Worm (Caenorhabditis elegans) whole organism, L1 larva: ENCODE measurements around the gene C15H9.5.
A peak's percentile ranks its signal among the peaks of the same experiment; 100 is the strongest.

Experiments used
- C04F5.9 ChIP-seq: sonication (generic microtip); optimal IDR thresholded peaks from 2 replicates; lab custom pipeline; 2016; ENCODE audit warnings: missing genetic modification characterization, missing compliant biosample characterization
- C16A3.4 ChIP-seq: fragments of 150-350 bp; optimal IDR thresholded peaks from 2 replicates; lab custom pipeline; 2014; ENCODE audit warnings: missing biosample characterization, missing genetic modification characterization
- Y116A8C.19 ChIP-seq: sonication (generic microtip); optimal IDR thresholded peaks from 2 replicates; lab custom pipeline; 2016; ENCODE audit warnings: missing compliant biosample characterization, missing genetic modification characterization, borderline replicate concordance
- aha-1 ChIP-seq: fragments of 150-350 bp; optimal IDR thresholded peaks from 2 replicates; lab custom pipeline; 2014; ENCODE audit warnings: missing biosample characterization, missing genetic modification characterization
- alr-1 ChIP-seq: fragments of 200-800 bp; sonication (Bioruptor generic); optimal IDR thresholded peaks from 2 replicates; lab custom pipeline; 2018; ENCODE audit warnings: borderline replicate concordance, mild to moderate bottlenecking, missing genetic modification characterization, missing compliant biosample characterization
- aly-2 ChIP-seq: fragments of 150-350 bp; optimal IDR thresholded peaks from 2 replicates; lab custom pipeline; 2014; ENCODE audit warnings: missing biosample characterization, missing genetic modification characterization
- blmp-1 ChIP-seq: fragments of 150-350 bp; optimal IDR thresholded peaks from 2 replicates; lab custom pipeline; 2014; ENCODE audit warnings: missing biosample characterization, missing genetic modification characterization
- ceh-8 ChIP-seq: fragments of 200-800 bp; sonication (Bioruptor generic); optimal IDR thresholded peaks from 2 replicates; lab custom pipeline; 2018; ENCODE audit warnings: mild to moderate bottlenecking, missing genetic modification characterization, moderate library complexity, missing compliant biosample characterization
- ceh-82 ChIP-seq, 3 experiments: fragments of 150-350 bp in 1 of 3; sonication (generic microtip) in 2 of 3; optimal IDR thresholded peaks; 2 replicates each; lab custom pipeline; 2014 to 2017; ENCODE audit warnings: missing biosample characterization in 3 of 3, missing genetic modification characterization in 3 of 3
- ceh-90 ChIP-seq: sonication (generic microtip); optimal IDR thresholded peaks from 2 replicates; lab custom pipeline; 2016; ENCODE audit warnings: missing genetic modification characterization, missing compliant biosample characterization
- dpl-1 ChIP-seq, 3 experiments: fragments of 150-350 bp in 2 of 3; sonication (generic microtip) in 1 of 3; optimal IDR thresholded peaks; 2 replicates each; lab custom pipeline; 2014 to 2017; ENCODE audit warnings: missing biosample characterization in 3 of 3, missing genetic modification characterization in 3 of 3, missing genetic modification reagents in 3 of 3
- dsc-1 ChIP-seq: sonication (generic microtip); optimal IDR thresholded peaks from 2 replicates; lab custom pipeline; 2016; ENCODE audit warnings: mild to moderate bottlenecking, missing genetic modification characterization, missing compliant biosample characterization
- efl-3 ChIP-seq: fragments of 200-800 bp; sonication (Bioruptor generic); optimal IDR thresholded peaks from 2 replicates; lab custom pipeline; 2018; ENCODE audit warnings: mild to moderate bottlenecking, missing genetic modification characterization, missing compliant biosample characterization
- egl-13 ChIP-seq: sonication (generic microtip); optimal IDR thresholded peaks from 2 replicates; lab custom pipeline; 2016; ENCODE audit warnings: missing genotype, missing genetic modification reagents, missing genetic modification characterization, missing compliant biosample characterization
- egl-27 ChIP-seq, 2 experiments: fragments of 150-350 bp in 1 of 2; sonication (generic microtip); optimal IDR thresholded peaks; 3 replicates each; lab custom pipeline; 2017 to 2018; ENCODE audit warnings: missing biosample characterization in 2 of 2, missing genetic modification characterization in 2 of 2, missing genetic modification reagents in 2 of 2
- elt-2 ChIP-seq: sonication (generic microtip); optimal IDR thresholded peaks from 2 replicates; lab custom pipeline; 2016; ENCODE audit warnings: missing genetic modification characterization, mild to moderate bottlenecking, inconsistent platforms, missing compliant biosample characterization, missing genetic modification reagents
- elt-3 ChIP-seq, 6 experiments: fragments of 150-350 bp in 1 of 6; sonication (generic microtip); optimal IDR thresholded peaks; 2 replicates each; lab custom pipeline; 2017 to 2018; ENCODE audit warnings: missing biosample characterization in 6 of 6, missing genetic modification characterization in 6 of 6, inconsistent platforms in 1 of 6
- ets-5 ChIP-seq: fragments of 200-800 bp; sonication (Bioruptor generic); IDR thresholded peaks from 2 replicates; pipeline ENCODE4 v1.3.6; 2022; ENCODE audit warnings: missing genetic modification characterization, missing compliant biosample characterization
- fkh-10 ChIP-seq: sonication (generic microtip); optimal IDR thresholded peaks from 2 replicates; lab custom pipeline; 2017; ENCODE audit warnings: missing biosample characterization, missing genetic modification reagents, missing genetic modification characterization
- grh-1 ChIP-seq: fragments of 200-800 bp; sonication (Bioruptor generic); IDR thresholded peaks from 2 replicates; pipeline ENCODE4 v1.3.6; 2022; ENCODE audit warnings: missing genetic modification reagents, missing genetic modification characterization, missing compliant biosample characterization
- hpl-2 ChIP-seq: fragments of 150-350 bp; optimal IDR thresholded peaks from 2 replicates; lab custom pipeline; 2014; ENCODE audit warnings: missing biosample characterization, missing genetic modification reagents, missing genetic modification characterization
- isw-1 ChIP-seq: fragments of 200-800 bp; sonication (Bioruptor generic); IDR thresholded peaks from 2 replicates; pipeline ENCODE4 v1.3.6; 2022; ENCODE audit warnings: missing genetic modification characterization, missing compliant biosample characterization
- lin-13 ChIP-seq: fragments of 150-350 bp; optimal IDR thresholded peaks from 2 replicates; lab custom pipeline; 2014; ENCODE audit warnings: missing biosample characterization, missing genetic modification reagents, missing genetic modification characterization
- lin-14 ChIP-seq: fragments of 200-800 bp; sonication (Bioruptor generic); optimal IDR thresholded peaks from 2 replicates; lab custom pipeline; 2018; ENCODE audit warnings: mild to moderate bottlenecking, missing genetic modification characterization, moderate library complexity, missing compliant biosample characterization
- lir-3 ChIP-seq: sonication (generic microtip); optimal IDR thresholded peaks from 2 replicates; lab custom pipeline; 2016; ENCODE audit warnings: mild to moderate bottlenecking, missing genetic modification characterization, moderate library complexity, missing compliant biosample characterization; ENCODE audit not compliant: poor library complexity
- lsy-2 ChIP-seq, 2 experiments: fragments of 150-350 bp; optimal IDR thresholded peaks; 2 replicates each; lab custom pipeline; 2014; ENCODE audit warnings: missing biosample characterization in 2 of 2, missing genetic modification characterization in 2 of 2
- mab-9 ChIP-seq: fragments of 200-800 bp; sonication (Bioruptor generic); IDR thresholded peaks from 2 replicates; pipeline ENCODE4 v1.3.6; 2022; ENCODE audit warnings: missing genetic modification reagents, missing genetic modification characterization, missing compliant biosample characterization
- mep-1 ChIP-seq: fragments of 150-350 bp; optimal IDR thresholded peaks from 2 replicates; lab custom pipeline; 2014; ENCODE audit warnings: missing biosample characterization, missing genetic modification characterization
- nhr-11 ChIP-seq: fragments of 150-350 bp; optimal IDR thresholded peaks from 2 replicates; lab custom pipeline; 2014; ENCODE audit warnings: missing biosample characterization, missing genetic modification characterization
- nhr-12 ChIP-seq: sonication (generic microtip); optimal IDR thresholded peaks from 2 replicates; lab custom pipeline; 2017; ENCODE audit warnings: missing biosample characterization, missing genetic modification characterization
- nhr-19 ChIP-seq: fragments of 200-800 bp; sonication (Bioruptor generic); conservative IDR thresholded peaks from 2 replicates; pipeline ENCODE4 v1.3.6; 2022; ENCODE audit warnings: missing genetic modification characterization, missing compliant biosample characterization
- nhr-20 ChIP-seq: sonication (generic microtip); optimal IDR thresholded peaks from 2 replicates; lab custom pipeline; 2016; ENCODE audit warnings: mild to moderate bottlenecking, missing genetic modification characterization, missing compliant biosample characterization
- nhr-71 ChIP-seq: sonication (generic microtip); optimal IDR thresholded peaks from 2 replicates; lab custom pipeline; 2016; ENCODE audit warnings: mild to moderate bottlenecking, missing genetic modification characterization, moderate library complexity, missing compliant biosample characterization
- nhr-85 ChIP-seq: sonication (generic microtip); peaks from one replicate; lab custom pipeline; 2016; ENCODE audit warnings: missing genetic modification characterization, inconsistent platforms, missing compliant biosample characterization
- nhr-90 ChIP-seq: sonication (generic microtip); optimal IDR thresholded peaks from 2 replicates; lab custom pipeline; 2016; ENCODE audit warnings: mild to moderate bottlenecking, missing genetic modification characterization, missing compliant biosample characterization; ENCODE audit not compliant: poor library complexity
- pag-3 ChIP-seq: sonication (generic microtip); optimal IDR thresholded peaks from 2 replicates; lab custom pipeline; 2017; ENCODE audit warnings: missing genetic modification characterization, mild to moderate bottlenecking, missing compliant biosample characterization, antibody characterized with exemption, borderline replicate concordance; ENCODE audit not compliant: insufficient read depth
- pax-3 ChIP-seq: fragments of 200-800 bp; sonication (Bioruptor generic); optimal IDR thresholded peaks from 2 replicates; lab custom pipeline; 2018; ENCODE audit warnings: mild to moderate bottlenecking, missing genetic modification characterization, moderate library complexity, missing compliant biosample characterization
- rnt-1 ChIP-seq: sonication (generic microtip); optimal IDR thresholded peaks from 2 replicates; lab custom pipeline; 2016; ENCODE audit warnings: mild to moderate bottlenecking, missing genetic modification characterization, moderate library complexity, missing compliant biosample characterization
- skn-1 ChIP-seq: fragments of 150-350 bp; optimal IDR thresholded peaks from 2 replicates; lab custom pipeline; 2014; ENCODE audit warnings: missing biosample characterization, missing genetic modification characterization
- snpc-4 ChIP-seq: fragments of 150-350 bp; optimal IDR thresholded peaks from 2 replicates; lab custom pipeline; 2014; ENCODE audit warnings: missing biosample characterization, missing genetic modification characterization
- sptf-1 ChIP-seq: fragments of 150-350 bp; optimal IDR thresholded peaks from 2 replicates; lab custom pipeline; 2014; ENCODE audit warnings: missing biosample characterization, missing genetic modification characterization
- tbx-2 ChIP-seq: sonication (generic microtip); optimal IDR thresholded peaks from 2 replicates; lab custom pipeline; 2016; ENCODE audit warnings: missing genetic modification characterization, missing compliant biosample characterization
- unc-130 ChIP-seq: fragments of 150-350 bp; optimal IDR thresholded peaks from 2 replicates; lab custom pipeline; 2017; ENCODE audit warnings: missing biosample characterization, missing genetic modification characterization, inconsistent platforms
- unc-30 ChIP-seq: sonication (generic microtip); optimal IDR thresholded peaks from 2 replicates; lab custom pipeline; 2017; ENCODE audit warnings: missing biosample characterization, missing genetic modification characterization
- unc-62 ChIP-seq: fragments of 150-350 bp; optimal IDR thresholded peaks from 2 replicates; lab custom pipeline; 2014; ENCODE audit warnings: missing biosample characterization, missing genetic modification reagents, missing genetic modification characterization
- unc-86 ChIP-seq: sonication (generic microtip); optimal IDR thresholded peaks from 2 replicates; lab custom pipeline; 2016; ENCODE audit warnings: missing genetic modification characterization, missing compliant biosample characterization
- xbp-1 ChIP-seq: sonication (generic microtip); optimal IDR thresholded peaks from 2 replicates; lab custom pipeline; 2016; ENCODE audit warnings: missing genetic modification characterization, missing compliant biosample characterization
- zip-4 ChIP-seq: fragments of 200-800 bp; sonication (Bioruptor generic); optimal IDR thresholded peaks from 2 replicates; lab custom pipeline; 2018; ENCODE audit warnings: mild to moderate bottlenecking, missing genetic modification characterization, moderate library complexity, missing compliant biosample characterization

C15H9.5 gene

ce11 chrX:6093046-6093445 lies at the start of gene C15H9.5:
C15H9.5 (plus strand) TSS chrX:6093300.
- TF ChIP-seq mep-1 (peak; percentile 33), ceh-82 (tag; optimal IDR thresholded peaks at IDR 0.05; lab: Kevin White, UChicago) (no peak), dsc-1 (tag; lab: Kevin White, UChicago) (no peak), sptf-1 (tag; lab: Kevin White, UChicago) (no peak), egl-27 (tag; optimal IDR thresholded peaks at IDR 0.05; lab: Kevin White, UChicago) (no peak), pax-3 (tag; lab: Kevin White, UChicago) (no peak), xbp-1 (peak; percentile 76), nhr-85 (tag; lab: Kevin White, UChicago) (no peak), egl-13 (tag; lab: Kevin White, UChicago) (no peak), lsy-2 (tag; optimal IDR thresholded peaks at IDR 0.05; lab: Kevin White, UChicago) (peak in 1 of 2 experiments; percentile 28), aly-2 (no peak), hpl-2 (GFP tag; lab: Kevin White, UChicago) (no peak), zip-4 (GFP tag; lab: Kevin White, UChicago) (no peak), C04F5.9 (tag; lab: Kevin White, UChicago) (no peak), lir-3 (tag; lab: Kevin White, UChicago) (no peak)
- TF ChIP-seq, all 84 proteins: peak for 3

- no peak for TF ChIP-seq nhr-85 (tag; lab: Kevin White, UChicago)
- TF ChIP-seq ets-5 (GFP tag; lab: Robert Waterston, UW): no peak
- no peak for TF ChIP-seq unc-62 (GFP tag; lab: Kevin White, UChicago)
- no peak for TF ChIP-seq aha-1 (tag; lab: Kevin White, UChicago)
- no peak for TF ChIP-seq efl-3
- TF ChIP-seq unc-86 (tag; lab: Kevin White, UChicago): no peak
- no peak for TF ChIP-seq nhr-11 (tag; lab: Kevin White, UChicago)
- TF ChIP-seq skn-1 (tag; lab: Kevin White, UChicago): no peak
- TF ChIP-seq pax-3 (tag; lab: Kevin White, UChicago): no peak
- no peak for TF ChIP-seq nhr-12
- TF ChIP-seq dpl-1 (GFP tag; optimal IDR thresholded peaks at IDR 0.05; lab: Kevin White, UChicago): no peak
- TF ChIP-seq xbp-1: no peak
- TF ChIP-seq Y116A8C.19 (tag; lab: Kevin White, UChicago): no peak
- TF ChIP-seq ceh-90 (tag; lab: Kevin White, UChicago): no peak
- no peak for TF ChIP-seq C16A3.4 (tag; lab: Kevin White, UChicago)
- no peak for TF ChIP-seq grh-1
- no peak for TF ChIP-seq C04F5.9 (tag; lab: Kevin White, UChicago)
- TF ChIP-seq snpc-4: no peak
- no peak for TF ChIP-seq nhr-19 (GFP tag; lab: Robert Waterston, UW)
- no peak for TF ChIP-seq mab-9 (GFP tag; lab: Robert Waterston, UW)
Measured at ce11 chrX:6048508-6048907, 44.6 kb upstream of the C15H9.5 start, which contains the start of gene pak-1. pak-1 (minus strand) TSS chrX:6048608.

DNA sequence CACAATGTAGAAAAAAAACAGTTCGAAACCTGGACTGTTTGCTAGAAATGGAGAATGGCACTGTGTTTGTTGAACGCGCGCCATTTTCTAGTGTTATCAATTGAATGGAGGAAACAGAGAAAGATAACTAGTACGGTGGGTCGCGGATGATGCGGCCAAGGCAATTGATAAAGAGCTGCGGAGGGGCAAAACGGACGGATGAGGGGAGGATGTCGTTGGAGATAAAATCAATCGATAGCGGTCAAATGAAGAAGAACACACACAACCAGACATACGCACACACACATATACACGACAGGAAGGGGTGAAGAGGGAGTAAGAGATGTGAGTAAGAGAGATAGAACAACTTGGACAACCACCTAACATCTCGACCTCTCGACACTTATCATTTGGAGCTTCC lies 43.0 kb upstream of the C15H9.5 start:
- TF ChIP-seq ceh-90 (tag; lab: Kevin White, UChicago) (no peak), nhr-12 (no peak), nhr-11 (tag; lab: Kevin White, UChicago) (no peak), xbp-1 (peak; percentile 6), unc-30 (tag; lab: Kevin White, UChicago) (no peak), unc-130 (tag; lab: Kevin White, UChicago) (peak; percentile 72), tbx-2 (peak; percentile 5), lsy-2 (tag; optimal IDR thresholded peaks at IDR 0.05; lab: Kevin White, UChicago) (peak in 1 of 2 experiments; percentile 6), nhr-20 (peak; percentile 40), unc-86 (tag; lab: Kevin White, UChicago) (no peak), ceh-8 (GFP tag; lab: Kevin White, UChicago) (no peak), lin-14 (GFP tag; lab: Kevin White, UChicago) (peak; percentile 75), nhr-90 (tag; lab: Kevin White, UChicago) (peak; percentile 25), lin-13 (GFP tag; lab: Kevin White, UChicago) (no peak), elt-2 (tag; lab: Kevin White, UChicago) (peak; percentile 22), alr-1 (no peak), nhr-71 (tag; lab: Kevin White, UChicago) (peak; percentile 28), blmp-1 (peak; percentile 46), isw-1 (GFP tag; lab: Robert Waterston, UW) (no peak), lir-3 (tag; lab: Kevin White, UChicago) (no peak), pax-3 (tag; lab: Kevin White, UChicago) (no peak), rnt-1 (peak; percentile 9), elt-3 (tag; optimal IDR thresholded peaks at IDR 0.05; lab: Kevin White, UChicago) (peak in 2 of 6 experiments; percentile 41 to 43), pag-3 (tag; lab: Kevin White, UChicago) (no peak), fkh-10 (GFP tag; lab: Kevin White, UChicago) (no peak)
